Worm (Caenorhabditis elegans) whole organism, L2 larva: ENCODE measurements around the gene ced-9.
A peak's percentile ranks its signal among the peaks of the same experiment; 100 is the strongest.

ENCODE experiments used
- C34F6.9 ChIP-seq: fragments of 150-350 bp; optimal IDR thresholded peaks from 2 replicates; lab custom pipeline; 2014; ENCODE audit warnings: missing biosample characterization, missing genetic modification characterization
- F13H6.1 ChIP-seq: sonication (generic microtip); optimal IDR thresholded peaks from 2 replicates; lab custom pipeline; 2016; ENCODE audit warnings: missing genetic modification characterization, missing compliant biosample characterization
- R02D3.7 ChIP-seq: fragments of 150-350 bp; optimal IDR thresholded peaks from 2 replicates; lab custom pipeline; 2014; ENCODE audit warnings: missing biosample characterization, missing genetic modification characterization
- Y55F3AM.14 ChIP-seq: fragments of 200-800 bp; sonication (Bioruptor generic); optimal IDR thresholded peaks from 2 replicates; lab custom pipeline; 2018; ENCODE audit warnings: mild to moderate bottlenecking, missing genetic modification characterization, missing compliant biosample characterization
- ZK546.5 ChIP-seq: sonication (generic microtip); optimal IDR thresholded peaks from 2 replicates; lab custom pipeline; 2017; ENCODE audit warnings: missing biosample characterization, missing genetic modification characterization
- alr-1 ChIP-seq: fragments of 150-350 bp; optimal IDR thresholded peaks from 2 replicates; lab custom pipeline; 2014; ENCODE audit warnings: missing biosample characterization, missing genetic modification characterization
- aly-2 ChIP-seq: fragments of 150-350 bp; optimal IDR thresholded peaks from 2 replicates; lab custom pipeline; 2014; ENCODE audit warnings: missing biosample characterization, missing genetic modification characterization
- ama-1 ChIP-seq: fragments of 150-350 bp; optimal IDR thresholded peaks from 2 replicates; lab custom pipeline; 2018; ENCODE audit warnings: inconsistent platforms
- blmp-1 ChIP-seq: sonication (generic microtip); optimal IDR thresholded peaks from 2 replicates; lab custom pipeline; 2017; ENCODE audit warnings: missing genetic modification characterization, mild to moderate bottlenecking, missing compliant biosample characterization, antibody characterized with exemption, moderate library complexity; ENCODE audit not compliant: insufficient read depth
- ceh-16 ChIP-seq: fragments of 150-350 bp; optimal IDR thresholded peaks from 2 replicates; lab custom pipeline; 2014; ENCODE audit warnings: missing biosample characterization, missing genetic modification characterization
- ceh-82 ChIP-seq: fragments of 150-350 bp; optimal IDR thresholded peaks from 2 replicates; lab custom pipeline; 2014; ENCODE audit warnings: missing biosample characterization, missing genetic modification characterization
- crh-2 ChIP-seq: sonication (generic microtip); optimal IDR thresholded peaks from 2 replicates; lab custom pipeline; 2017; ENCODE audit warnings: missing biosample characterization, missing genetic modification characterization
- dmd-4 ChIP-seq: sonication (generic microtip); optimal IDR thresholded peaks from 2 replicates; lab custom pipeline; 2017; ENCODE audit warnings: missing biosample characterization, missing genetic modification characterization
- egl-27 ChIP-seq: sonication (generic microtip); optimal IDR thresholded peaks from 3 replicates; lab custom pipeline; 2017; ENCODE audit warnings: missing biosample characterization, missing genetic modification reagents, missing genetic modification characterization
- fos-1 ChIP-seq: fragments of 150-350 bp; optimal IDR thresholded peaks from 2 replicates; lab custom pipeline; 2014; ENCODE audit warnings: missing biosample characterization, missing genetic modification characterization
- gmeb-1 ChIP-seq: fragments of 150-350 bp; optimal IDR thresholded peaks from 2 replicates; lab custom pipeline; 2014; ENCODE audit warnings: missing biosample characterization, missing genetic modification characterization
- lin-11 ChIP-seq: fragments of 150-350 bp; sonication (generic microtip); optimal IDR thresholded peaks from 2 replicates; lab custom pipeline; 2014; ENCODE audit warnings: missing biosample characterization, missing genetic modification characterization, inconsistent platforms, mixed read lengths
- lin-13 ChIP-seq: fragments of 150-350 bp; optimal IDR thresholded peaks from 2 replicates; lab custom pipeline; 2014; ENCODE audit warnings: missing biosample characterization, missing genetic modification reagents, missing genetic modification characterization
- lsy-2 ChIP-seq, 2 experiments: fragments of 150-350 bp in 1 of 2; sonication (generic microtip) in 1 of 2; optimal IDR thresholded peaks; 2 replicates each; lab custom pipeline; 2014 to 2017; ENCODE audit warnings: missing biosample characterization in 2 of 2, missing genetic modification characterization in 2 of 2
- mab-5 ChIP-seq: fragments of 150-350 bp; optimal IDR thresholded peaks from 2 replicates; lab custom pipeline; 2014; ENCODE audit warnings: missing biosample characterization, missing genetic modification characterization
- mdl-1 ChIP-seq, 2 experiments: fragments of 150-350 bp in 1 of 2; sonication (generic microtip) in 1 of 2; optimal IDR thresholded peaks; 2 replicates each; lab custom pipeline; 2017; ENCODE audit warnings: missing biosample characterization in 2 of 2, missing genetic modification characterization in 2 of 2
- nhr-10 ChIP-seq: sonication (generic microtip); optimal IDR thresholded peaks from 2 replicates; lab custom pipeline; 2017; ENCODE audit warnings: missing biosample characterization, missing genetic modification characterization
- nhr-11 ChIP-seq: fragments of 150-350 bp; optimal IDR thresholded peaks from 2 replicates; lab custom pipeline; 2014; ENCODE audit warnings: missing biosample characterization, missing genetic modification characterization
- nhr-12 ChIP-seq: fragments of 150-350 bp; optimal IDR thresholded peaks from 2 replicates; lab custom pipeline; 2014; ENCODE audit warnings: missing biosample characterization, missing genetic modification characterization
- nhr-129 ChIP-seq: fragments of 150-350 bp; optimal IDR thresholded peaks from 2 replicates; lab custom pipeline; 2014; ENCODE audit warnings: missing biosample characterization, missing genetic modification characterization
- nhr-21 ChIP-seq: fragments of 150-350 bp; optimal IDR thresholded peaks from 2 replicates; lab custom pipeline; 2014; ENCODE audit warnings: missing biosample characterization, missing genetic modification characterization
- nhr-23 ChIP-seq: fragments of 150-350 bp; optimal IDR thresholded peaks from 2 replicates; lab custom pipeline; 2014; ENCODE audit warnings: missing biosample characterization, missing genetic modification reagents, missing genetic modification characterization
- nhr-237 ChIP-seq: fragments of 150-350 bp; optimal IDR thresholded peaks from 2 replicates; lab custom pipeline; 2014; ENCODE audit warnings: missing biosample characterization, missing genetic modification characterization
- sem-4 ChIP-seq: fragments of 150-350 bp; optimal IDR thresholded peaks from 2 replicates; lab custom pipeline; 2014; ENCODE audit warnings: missing biosample characterization, missing genetic modification reagents, missing genetic modification characterization
- skn-1 ChIP-seq: sonication (generic microtip); optimal IDR thresholded peaks from 2 replicates; lab custom pipeline; 2017; ENCODE audit warnings: missing biosample characterization, missing genetic modification characterization
- sma-3 ChIP-seq: sonication (generic microtip); optimal IDR thresholded peaks from 2 replicates; lab custom pipeline; 2016; ENCODE audit warnings: missing genetic modification reagents, missing genetic modification characterization, missing compliant biosample characterization
- sma-9 ChIP-seq, 2 experiments: fragments of 150-350 bp in 1 of 2; sonication (generic microtip) in 1 of 2; optimal IDR thresholded peaks; 2 replicates each; lab custom pipeline; 2014 to 2016; ENCODE audit warnings: missing genetic modification characterization in 2 of 2, mild to moderate bottlenecking in 1 of 2, missing biosample characterization in 1 of 2, missing compliant biosample characterization in 1 of 2, missing genetic modification reagents in 1 of 2, moderate library complexity in 1 of 2
- snpc-4 ChIP-seq: fragments of 150-350 bp; optimal IDR thresholded peaks from 2 replicates; lab custom pipeline; 2014; ENCODE audit warnings: missing biosample characterization, missing genetic modification characterization
- unc-39 ChIP-seq: fragments of 150-350 bp; optimal IDR thresholded peaks from 2 replicates; lab custom pipeline; 2014; ENCODE audit warnings: missing biosample characterization, missing genetic modification characterization
- unc-55 ChIP-seq: fragments of 150-350 bp; sonication (generic microtip); optimal IDR thresholded peaks from 3 replicates; lab custom pipeline; 2014; ENCODE audit warnings: missing biosample characterization, missing genetic modification reagents, missing genetic modification characterization
- unc-62 ChIP-seq: fragments of 150-350 bp; optimal IDR thresholded peaks from 2 replicates; lab custom pipeline; 2014; ENCODE audit warnings: missing biosample characterization, missing genetic modification reagents, missing genetic modification characterization
- zag-1 ChIP-seq: fragments of 150-350 bp; optimal IDR thresholded peaks from 2 replicates; lab custom pipeline; 2014; ENCODE audit warnings: missing biosample characterization, missing genetic modification characterization
- ztf-1 ChIP-seq: fragments of 200-800 bp; sonication (Bioruptor generic); conservative IDR thresholded peaks from 2 replicates; pipeline ENCODE4 v1.3.6; 2022; ENCODE audit warnings: missing genetic modification characterization, missing compliant biosample characterization
- ztf-11 ChIP-seq: sonication (generic microtip); optimal IDR thresholded peaks from 2 replicates; lab custom pipeline; 2017; ENCODE audit warnings: missing biosample characterization, missing genetic modification characterization
- ztf-4 ChIP-seq: fragments of 150-350 bp; optimal IDR thresholded peaks from 2 replicates; lab custom pipeline; 2014; ENCODE audit warnings: missing biosample characterization, missing genetic modification characterization

The ced-9 gene

DNA sequence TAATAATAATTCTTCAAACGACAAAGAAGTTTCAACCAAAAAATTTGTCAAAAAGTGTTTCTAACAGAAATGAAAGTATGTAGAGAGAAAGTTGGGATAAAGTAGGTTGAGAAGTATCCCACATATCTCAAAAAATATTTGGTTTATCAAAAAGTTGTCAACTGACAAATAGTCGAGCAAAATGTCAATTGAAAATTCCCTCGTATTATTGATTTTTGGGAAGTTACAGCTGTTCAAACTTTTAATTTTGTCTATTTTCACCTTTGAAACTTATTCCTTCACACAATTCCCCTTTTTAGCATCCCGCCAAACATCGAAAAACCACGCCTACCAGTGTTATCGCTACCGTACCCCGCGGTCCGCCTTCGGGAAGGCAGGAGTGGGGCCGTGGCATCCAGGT lies 12.1 kb downstream of the ced-9 start, which contains the start of gene tbx-8:
tbx-8 (plus strand) TSS at position 301 of the 400 bp plus-strand sequence.
- TF ChIP-seq skn-1 (tag; lab: Kevin White, UChicago) (no peak), sma-3 (no peak), F13H6.1 (no peak), nhr-10 (no peak), sem-4 (tag; lab: Kevin White, UChicago) (no peak), C34F6.9 (tag; lab: Kevin White, UChicago) (no peak), mab-5 (tag; lab: Kevin White, UChicago) (no peak), nhr-21 (tag; lab: Kevin White, UChicago) (no peak), nhr-12 (no peak), ztf-4 (tag; lab: Kevin White, UChicago) (no peak), aly-2 (tag; lab: Kevin White, UChicago) (no peak)

DNA sequence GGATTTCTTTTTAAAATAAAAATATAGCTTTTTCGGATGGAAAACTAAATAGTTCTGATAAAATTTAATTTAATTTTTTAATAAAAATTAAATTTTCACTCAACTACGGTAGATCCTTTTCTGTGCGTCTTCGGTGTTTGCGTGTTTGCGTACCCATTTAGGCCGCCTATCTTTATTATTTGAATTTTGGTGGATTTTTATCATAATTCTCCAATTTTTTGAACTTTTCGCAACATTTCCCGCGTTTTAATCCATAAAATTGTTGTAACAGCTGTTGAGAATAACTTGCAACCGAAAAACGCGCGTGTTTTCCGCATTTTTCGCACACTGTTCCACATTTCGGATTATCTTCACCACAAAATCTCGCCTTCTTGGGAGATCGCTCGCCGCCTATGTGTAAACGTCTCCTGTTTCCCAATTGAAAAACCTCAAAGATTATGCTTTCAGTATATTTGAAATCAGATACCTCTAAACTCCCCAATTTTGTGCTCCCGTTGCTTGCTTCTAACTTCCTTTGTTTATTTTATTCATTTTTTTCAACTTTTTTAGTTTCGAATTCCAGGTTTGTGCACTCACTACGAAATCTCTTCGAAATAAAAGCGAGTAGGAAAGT lies 16.7 kb downstream of the ced-9 start, which contains the start of gene T07C4.3:
T07C4.3 (plus strand) TSS at position 563 of the 613 bp plus-strand sequence.
- TF ChIP-seq Y55F3AM.14, result no peak
- TF ChIP-seq ztf-1 (GFP tag; lab: Robert Waterston, UW), result no peak
- no peak for TF ChIP-seq nhr-10
- no peak for TF ChIP-seq skn-1 (tag; lab: Kevin White, UChicago)
- TF ChIP-seq ceh-82 (tag; lab: Kevin White, UChicago), result no peak
- no peak for TF ChIP-seq C34F6.9 (tag; lab: Kevin White, UChicago)
- no peak for TF ChIP-seq lin-11 (tag; lab: Kevin White, UChicago)
- TF ChIP-seq lin-13 (GFP tag; lab: Kevin White, UChicago), result no peak
- no peak for TF ChIP-seq sma-3
- no peak for TF ChIP-seq R02D3.7
- no peak for TF ChIP-seq ztf-11 (tag; lab: Kevin White, UChicago)
- no peak for TF ChIP-seq nhr-11 (tag; lab: Kevin White, UChicago)

DNA sequence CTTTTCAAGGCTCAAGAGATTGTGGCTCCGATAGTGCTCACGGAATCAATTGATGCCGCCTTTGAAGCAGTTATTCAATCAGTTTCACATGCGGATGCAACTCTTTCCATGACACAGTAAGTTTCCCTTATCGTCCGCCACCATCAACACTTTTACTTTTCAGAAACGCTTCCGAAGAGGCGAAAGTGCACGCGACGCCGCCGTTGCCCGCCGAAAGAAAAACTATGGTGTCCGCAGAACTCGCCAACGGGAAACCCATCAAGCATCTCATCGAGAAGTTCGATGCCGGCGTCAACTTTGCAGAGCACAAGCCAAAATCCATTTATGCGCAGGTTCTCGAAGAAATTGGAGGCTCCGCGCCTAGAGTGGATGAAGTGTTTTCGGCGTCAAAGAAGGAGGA lies 18.5 kb downstream of the ced-9 start:
- TF ChIP-seq sem-4 (tag; lab: Kevin White, UChicago) (no peak), ceh-82 (tag; lab: Kevin White, UChicago) (no peak), ztf-1 (GFP tag; lab: Robert Waterston, UW) (no peak), unc-55 (no peak), Y55F3AM.14 (no peak), dmd-4 (tag; lab: Kevin White, UChicago) (no peak), lin-13 (GFP tag; lab: Kevin White, UChicago) (no peak), ceh-16 (no peak), nhr-129 (tag; lab: Kevin White, UChicago) (no peak), zag-1 (no peak), unc-62 (GFP tag; lab: Kevin White, UChicago) (no peak), mdl-1 (tag; optimal IDR thresholded peaks at IDR 0.05; lab: Kevin White, UChicago) (no peak), C34F6.9 (tag; lab: Kevin White, UChicago) (no peak), egl-27 (tag; lab: Kevin White, UChicago) (no peak), blmp-1 (tag; lab: Kevin White, UChicago) (no peak), gmeb-1 (tag; lab: Kevin White, UChicago) (no peak)
- TF ChIP-seq, all 48 proteins: peak for 0

DNA sequence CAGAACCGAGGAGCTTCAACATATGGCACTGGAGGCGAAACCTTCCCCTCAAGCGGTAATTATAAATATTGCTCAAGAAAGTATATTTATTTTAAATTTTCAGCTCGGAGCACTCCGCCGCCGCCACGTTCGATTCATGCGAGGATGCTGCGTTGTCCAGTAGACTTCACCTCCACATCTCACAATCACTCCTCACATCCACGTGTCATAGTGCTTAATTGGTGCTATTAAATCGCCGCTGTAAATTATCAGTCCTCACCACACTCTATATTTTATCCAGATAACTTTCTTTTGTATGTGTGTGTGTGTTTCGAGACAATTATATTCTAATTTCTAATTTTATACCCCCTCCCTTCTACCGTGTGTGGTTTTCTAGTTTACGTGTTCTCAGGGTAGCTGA lies 19.6 kb downstream of the ced-9 start:
- TF ChIP-seq crh-2 (peak; percentile 25), nhr-23 (no peak)

DNA sequence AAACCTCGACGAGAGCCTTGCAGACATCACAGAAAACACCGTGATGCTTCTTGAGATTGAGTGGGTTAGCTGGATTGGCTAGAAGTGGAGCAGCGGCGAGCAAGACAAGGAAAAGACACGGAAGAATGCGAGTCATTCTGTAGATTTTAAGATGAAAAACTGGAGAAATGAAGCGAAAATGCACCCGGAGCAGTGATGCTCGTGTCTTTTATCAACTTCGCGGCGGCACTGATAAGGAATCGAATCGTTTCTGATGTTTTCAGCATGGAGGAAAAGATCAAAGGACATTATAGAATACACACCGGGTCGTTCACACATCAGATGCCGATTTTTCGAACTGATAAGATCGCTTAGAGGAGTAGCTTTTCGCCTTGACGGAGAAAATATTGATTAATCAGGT lies 20.4 kb downstream of the ced-9 start, which contains the start of gene spp-1:
spp-1 (minus strand) TSS at position 287 of the 400 bp plus-strand sequence.
- TF ChIP-seq aly-2 (tag; lab: Kevin White, UChicago) (no peak), crh-2 (peak; percentile 38), zag-1 (no peak), unc-62 (GFP tag; lab: Kevin White, UChicago) (no peak), ZK546.5 (no peak), nhr-10 (no peak), lin-11 (tag; lab: Kevin White, UChicago) (no peak), sem-4 (tag; lab: Kevin White, UChicago) (no peak), nhr-129 (tag; lab: Kevin White, UChicago) (no peak), F13H6.1 (no peak), lsy-2 (tag; optimal IDR thresholded peaks at IDR 0.05; lab: Kevin White, UChicago) (no peak), gmeb-1 (tag; lab: Kevin White, UChicago) (peak; percentile 37), alr-1 (no peak), nhr-237 (tag; lab: Kevin White, UChicago) (no peak), sma-9 (GFP tag; optimal IDR thresholded peaks at IDR 0.05; lab: Kevin White, UChicago) (peak; percentile 54), sma-9 (tag; optimal IDR thresholded peaks at IDR 0.05; lab: Kevin White, UChicago) (no peak), fos-1 (tag; lab: Kevin White, UChicago) (peak; percentile 75), unc-39 (tag; lab: Kevin White, UChicago) (no peak), ceh-16 (no peak), ama-1 (lab: Kevin White, UChicago) (no peak), snpc-4 (tag; lab: Kevin White, UChicago) (no peak), ztf-11 (tag; lab: Kevin White, UChicago) (no peak), ztf-1 (GFP tag; lab: Robert Waterston, UW) (no peak), nhr-11 (tag; lab: Kevin White, UChicago) (no peak), R02D3.7 (no peak)
